Worm (Caenorhabditis elegans) whole organism, early embryonic: ENCODE results near the gene C33D3.3.

Experiments
- F13C5.2 ChIP-seq: sonication (generic microtip); optimal IDR thresholded peaks from 2 replicates; lab custom pipeline; 2017; ENCODE audit warnings: mild to moderate bottlenecking, missing genetic modification characterization, inconsistent platforms, missing compliant biosample characterization
- ama-1 ChIP-seq: fragments of 150-350 bp; optimal IDR thresholded peaks from 2 replicates; lab custom pipeline; 2014
- flt-1 ChIP-seq: fragments of 200-800 bp; sonication (Bioruptor generic); IDR thresholded peaks from 2 replicates; pipeline ENCODE4 v1.3.6; 2022; ENCODE audit warnings: missing genetic modification characterization, missing compliant biosample characterization
- hmbx-1 ChIP-seq: sonication (generic microtip); optimal IDR thresholded peaks from 2 replicates; lab custom pipeline; 2016; ENCODE audit warnings: mild to moderate bottlenecking, missing genetic modification characterization, missing compliant biosample characterization
- hnd-1 ChIP-seq: sonication (generic microtip); optimal IDR thresholded peaks from 2 replicates; lab custom pipeline; 2016; ENCODE audit warnings: missing genetic modification characterization, missing compliant biosample characterization
- scrt-1 ChIP-seq: fragments of 200-800 bp; sonication (Bioruptor generic); IDR thresholded peaks from 2 replicates; pipeline ENCODE4 v1.3.6; 2022; ENCODE audit warnings: missing genetic modification characterization, missing compliant biosample characterization
- sea-1 ChIP-seq: fragments of 200-800 bp; sonication (Bioruptor generic); conservative IDR thresholded peaks from 2 replicates; pipeline ENCODE4 v1.3.6; 2022; ENCODE audit warnings: missing genetic modification characterization, missing compliant biosample characterization
- tbx-37 ChIP-seq: fragments of 200-800 bp; sonication (Bioruptor generic); conservative IDR thresholded peaks from 2 replicates; pipeline ENCODE4 v1.3.6; 2022; ENCODE audit warnings: missing genetic modification reagents, missing genetic modification characterization, missing compliant biosample characterization

- TF ChIP-seq ama-1 (lab: Kevin White, UChicago) (no peak), scrt-1 (GFP tag; lab: Robert Waterston, UW) (no peak), hnd-1 (no peak), tbx-37 (no peak), sea-1 (GFP tag; lab: Robert Waterston, UW) (no peak), hmbx-1 (tag; lab: Kevin White, UChicago) (no peak), flt-1 (GFP tag; lab: Robert Waterston, UW) (no peak), F13C5.2 (no peak)
Measured at ce11 chrX:10440781-10441180, 44.4 kb upstream of the C33D3.3 start.
